Worm (Caenorhabditis elegans) whole organism, early embryonic: ENCODE data around the gene prmn-1.

Experiments used
- F13C5.2 ChIP-seq: sonication (generic microtip); optimal IDR thresholded peaks from 2 replicates; lab custom pipeline; 2017; ENCODE audit warnings: mild to moderate bottlenecking, missing genetic modification characterization, inconsistent platforms, missing compliant biosample characterization
- ama-1 ChIP-seq: fragments of 150-350 bp; optimal IDR thresholded peaks from 2 replicates; lab custom pipeline; 2014
- ceh-13 ChIP-seq: fragments of 200-800 bp; sonication (Bioruptor generic); optimal IDR thresholded peaks from 2 replicates; lab custom pipeline; 2018; ENCODE audit warnings: mild to moderate bottlenecking, missing genetic modification characterization, missing compliant biosample characterization
- flt-1 ChIP-seq: fragments of 200-800 bp; sonication (Bioruptor generic); IDR thresholded peaks from 2 replicates; pipeline ENCODE4 v1.3.6; 2022; ENCODE audit warnings: missing genetic modification characterization, missing compliant biosample characterization
- hmbx-1 ChIP-seq: sonication (generic microtip); optimal IDR thresholded peaks from 2 replicates; lab custom pipeline; 2016; ENCODE audit warnings: mild to moderate bottlenecking, missing genetic modification characterization, missing compliant biosample characterization
- hmg-4 ChIP-seq: fragments of 200-800 bp; sonication (Bioruptor generic); optimal IDR thresholded peaks from 2 replicates; lab custom pipeline; 2018; ENCODE audit warnings: mild to moderate bottlenecking, missing genetic modification characterization, missing compliant biosample characterization
- hnd-1 ChIP-seq: sonication (generic microtip); optimal IDR thresholded peaks from 2 replicates; lab custom pipeline; 2016; ENCODE audit warnings: missing genetic modification characterization, missing compliant biosample characterization
- pes-1 ChIP-seq: fragments of 200-800 bp; sonication (Bioruptor generic); IDR thresholded peaks from 2 replicates; pipeline ENCODE4 v1.3.6; 2022; ENCODE audit warnings: missing genetic modification reagents, missing genetic modification characterization, missing compliant biosample characterization
- scrt-1 ChIP-seq: fragments of 200-800 bp; sonication (Bioruptor generic); IDR thresholded peaks from 2 replicates; pipeline ENCODE4 v1.3.6; 2022; ENCODE audit warnings: missing genetic modification characterization, missing compliant biosample characterization
- sea-1 ChIP-seq: fragments of 200-800 bp; sonication (Bioruptor generic); conservative IDR thresholded peaks from 2 replicates; pipeline ENCODE4 v1.3.6; 2022; ENCODE audit warnings: missing genetic modification characterization, missing compliant biosample characterization
- tbx-11 ChIP-seq: fragments of 200-800 bp; sonication (Bioruptor generic); IDR thresholded peaks from 2 replicates; pipeline ENCODE4 v1.3.6; 2022; ENCODE audit warnings: missing genetic modification characterization, missing compliant biosample characterization
- tbx-37 ChIP-seq: fragments of 200-800 bp; sonication (Bioruptor generic); conservative IDR thresholded peaks from 2 replicates; pipeline ENCODE4 v1.3.6; 2022; ENCODE audit warnings: missing genetic modification reagents, missing genetic modification characterization, missing compliant biosample characterization
- tra-4 ChIP-seq: sonication (generic microtip); optimal IDR thresholded peaks from 2 replicates; lab custom pipeline; 2017; ENCODE audit warnings: missing genetic modification characterization, missing compliant biosample characterization

DNA sequence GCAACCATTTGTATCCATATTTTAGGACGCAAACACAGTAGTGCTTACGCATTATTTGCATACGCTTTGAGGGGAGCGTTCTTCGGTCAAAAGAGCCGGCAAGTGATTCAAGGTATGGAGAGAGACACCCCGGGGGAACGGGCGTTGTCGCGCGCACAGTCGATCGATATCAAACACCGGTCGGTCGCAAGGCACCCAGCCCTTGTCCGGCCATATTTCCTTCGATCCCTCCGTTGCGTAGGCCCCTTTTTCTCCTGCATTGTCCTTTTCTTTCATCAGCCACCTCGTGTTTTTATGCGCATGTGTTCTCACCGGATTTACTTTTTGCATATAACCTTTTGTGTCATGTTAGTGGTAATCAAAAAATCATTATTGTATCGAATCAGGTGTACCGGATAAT, 18.9 kb upstream of the prmn-1 start:
- TF ChIP-seq ama-1 (lab: Kevin White, UChicago) (no peak), hmg-4 (peak; percentile 71), tra-4 (tag; lab: Kevin White, UChicago) (no peak), F13C5.2 (tag; lab: Kevin White, UChicago) (no peak), hnd-1 (tag; lab: Kevin White, UChicago) (no peak), hmbx-1 (tag; lab: Kevin White, UChicago) (no peak), scrt-1 (GFP tag; lab: Robert Waterston, UW) (no peak), ceh-13 (GFP tag; lab: Kevin White, UChicago) (no peak), sea-1 (no peak; the same call in 1 of the 2 replicates), tbx-11 (GFP tag; lab: Robert Waterston, UW) (0 out of 2 replicates have a peak, but pooled peaks have one; percentile 26), flt-1 (GFP tag; lab: Robert Waterston, UW) (no peak), pes-1 (GFP tag; lab: Robert Waterston, UW) (no peak), tbx-37 (GFP tag; lab: Robert Waterston, UW) (no peak)
